Fruit fly (Drosophila melanogaster): ENCODE measurements around the gene tnc.
A peak's percentile ranks its signal among the peaks of the same experiment; 100 is the strongest.

Gene tnc

dm6 chr3R:25004763-25005162 is 20.6 kb downstream of the tnc start:
- TF ChIP-seq dac (GFP tag; optimal IDR thresholded peaks at IDR 0.05) = peak; percentile 23
- TF ChIP-seq Eip78C (GFP tag) = peak; percentile 81
- peak in 1 of 2 experiments; percentile 27 for TF ChIP-seq salr (GFP tag; optimal IDR thresholded peaks at IDR 0.05)
- peak; percentile 37 for TF ChIP-seq achi (GFP tag; optimal IDR thresholded peaks at IDR 0.05)
- TF ChIP-seq Ets96B (tag; optimal IDR thresholded peaks at IDR 0.05) = no peak
- 0 out of 3 replicates have a peak, but pooled peaks have one; percentile 56 for TF ChIP-seq CG6163 (GFP tag; IDR thresholded peaks at IDR 0.05)
- no peak for TF ChIP-seq fkh (GFP tag; optimal IDR thresholded peaks at IDR 0.05)
- no peak for TF ChIP-seq CG10669 (GFP tag; optimal IDR thresholded peaks at IDR 0.05)
- TF ChIP-seq Hr4 (GFP tag; optimal IDR thresholded peaks at IDR 0.05) = peak; percentile 81
- TF ChIP-seq OdsH (GFP tag; optimal IDR thresholded peaks at IDR 0.05) = peak; percentile 63
- peak; percentile 25 for TF ChIP-seq Lpt (GFP tag; optimal IDR thresholded peaks at IDR 0.05)
- TF ChIP-seq Blimp-1 (GFP tag; optimal IDR thresholded peaks at IDR 0.05) = no peak
- peak; percentile 24 for TF ChIP-seq topi (GFP tag; optimal IDR thresholded peaks at IDR 0.05)
- TF ChIP-seq Sox15 (GFP tag; optimal IDR thresholded peaks at IDR 0.05) = no peak
- no peak for TF ChIP-seq fd85E (GFP tag; optimal IDR thresholded peaks at IDR 0.05)
- no peak for TF ChIP-seq Eip93F (GFP tag; optimal IDR thresholded peaks at IDR 0.05)
- TF ChIP-seq eg (GFP tag; IDR thresholded peaks at IDR 0.05) = peak; percentile 76
- TF ChIP-seq Hr39 (GFP tag; optimal IDR thresholded peaks at IDR 0.05) = peak; percentile 39
- TF ChIP-seq spab (GFP tag; optimal IDR thresholded peaks at IDR 0.05) = no peak
- peak; percentile 52 for TF ChIP-seq CG4318 (GFP tag; optimal IDR thresholded peaks at IDR 0.05)
- TF ChIP-seq CG1621 (tag; optimal IDR thresholded peaks at IDR 0.05) = no peak
- TF ChIP-seq CG3919 (GFP tag; optimal IDR thresholded peaks at IDR 0.05) = peak; percentile 62
- TF ChIP-seq CG8632 (GFP tag; optimal IDR thresholded peaks at IDR 0.05) = no peak
- no peak for TF ChIP-seq CG3032 (tag; optimal IDR thresholded peaks at IDR 0.05)
- no peak for TF ChIP-seq CG16779 (tag; optimal IDR thresholded peaks at IDR 0.05)
- peak; percentile 39 for TF ChIP-seq net (GFP tag; optimal IDR thresholded peaks at IDR 0.05)
- no peak for TF ChIP-seq CG6792 (GFP tag; optimal IDR thresholded peaks at IDR 0.05)
- no peak for TF ChIP-seq Ets21C (GFP tag; optimal IDR thresholded peaks at IDR 0.05)
- TF ChIP-seq Smox (GFP tag; optimal IDR thresholded peaks at IDR 0.05) = no peak
- TF ChIP-seq CG11902 (GFP tag; optimal IDR thresholded peaks at IDR 0.05) = no peak
- peak; percentile 34 for TF ChIP-seq acj6 (GFP tag; optimal IDR thresholded peaks at IDR 0.05)
- peak; percentile 1 for TF ChIP-seq CG7368 (GFP tag; optimal IDR thresholded peaks at IDR 0.05)
- TF ChIP-seq CG6808 (GFP tag; optimal IDR thresholded peaks at IDR 0.05) = no peak
- peak; percentile 7 for TF ChIP-seq esn (GFP tag; optimal IDR thresholded peaks at IDR 0.05)
- no peak for TF ChIP-seq CG6854 (GFP tag; optimal IDR thresholded peaks at IDR 0.05)
- no peak for TF ChIP-seq Eip75B (GFP tag; optimal IDR thresholded peaks at IDR 0.05)
- TF ChIP-seq dsx (GFP tag; optimal IDR thresholded peaks at IDR 0.05; ENCODE audit: poor library complexity, severe bottlenecking) = no peak
- TF ChIP-seq CG15336 (GFP tag; IDR thresholded peaks at IDR 0.05) = peak; percentile 66
- no peak for TF ChIP-seq CG9139 (GFP tag; optimal IDR thresholded peaks at IDR 0.05)
- peak; percentile 31 for TF ChIP-seq Sox14 (GFP tag; optimal IDR thresholded peaks at IDR 0.05)
- TF ChIP-seq CG8119 (GFP tag; IDR thresholded peaks at IDR 0.05) = peak; percentile 70; the same call in 2 of the 3 replicates
- peak; percentile 30 for TF ChIP-seq cyc (GFP tag; optimal IDR thresholded peaks at IDR 0.05)
- peak; percentile 76 for TF ChIP-seq CG32006 (GFP tag; optimal IDR thresholded peaks at IDR 0.05)
- no peak for TF ChIP-seq vri (GFP tag; optimal IDR thresholded peaks at IDR 0.05)
- peak; percentile 39; the same call in 1 of the 2 replicates for TF ChIP-seq Gug (GFP tag; IDR thresholded peaks at IDR 0.05)
- TF ChIP-seq Met (GFP tag; optimal IDR thresholded peaks at IDR 0.05) = no peak
- no peak for TF ChIP-seq Sox102F (GFP tag; optimal IDR thresholded peaks at IDR 0.05)
- peak; percentile 10 for TF ChIP-seq CG31627 (GFP tag; optimal IDR thresholded peaks at IDR 0.05)
- 0 out of 2 replicates have a peak, but pooled peaks have one; percentile 26 for TF ChIP-seq CG11294 (GFP tag; IDR thresholded peaks at IDR 0.05)
- no peak for TF ChIP-seq ss (GFP tag; optimal IDR thresholded peaks at IDR 0.05)
- TF ChIP-seq svp (GFP tag) = peak; percentile 50
- no peak for TF ChIP-seq CG10631 (GFP tag; optimal IDR thresholded peaks at IDR 0.05)

Measured in whole organism, prepupa.